Worm (Caenorhabditis elegans) whole organism, L4/young adult: ENCODE measurements around the gene clc-6.

ENCODE experiments used
- W03F9.2 ChIP-seq: fragments of 150-350 bp; optimal IDR thresholded peaks from 2 replicates; lab custom pipeline; 2014; ENCODE audit warnings: missing biosample characterization, missing genetic modification characterization
- dao-5 ChIP-seq: sonication (generic microtip); optimal IDR thresholded peaks from 2 replicates; lab custom pipeline; 2016; ENCODE audit warnings: missing genotype, missing genetic modification characterization, moderate library complexity, missing compliant biosample characterization
- him-1 ChIP-seq: sonication (generic microtip); optimal IDR thresholded peaks from 2 replicates; lab custom pipeline; 2016; ENCODE audit warnings: missing genotype, missing genetic modification reagents, missing genetic modification characterization, missing compliant biosample characterization

DNA sequence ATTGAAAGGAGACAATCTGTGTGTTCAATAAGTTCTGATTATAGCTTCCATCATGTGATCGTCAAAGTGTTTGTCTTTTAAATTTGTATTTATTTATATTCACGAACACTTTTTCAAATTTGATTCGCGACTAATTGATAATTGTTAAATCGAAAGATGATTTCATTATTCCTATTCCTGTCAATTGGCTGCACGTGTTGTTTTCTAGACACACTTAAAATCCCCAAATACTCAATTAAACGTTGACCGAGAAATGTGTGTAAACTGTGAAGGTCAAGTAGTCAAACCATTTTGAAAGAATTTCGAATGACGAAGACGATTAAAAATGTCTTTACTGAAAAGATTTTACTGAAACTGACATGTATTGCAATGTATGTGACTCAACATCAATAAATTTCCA, 15.1 kb downstream of the clc-6 start:
- TF ChIP-seq him-1 (no peak), dao-5 (tag; lab: Kevin White, UChicago) (no peak), W03F9.2 (tag; lab: Kevin White, UChicago) (no peak)
